Fruit fly (Drosophila melanogaster): Measurements from ENCODE around the gene CG44153.

DNA sequence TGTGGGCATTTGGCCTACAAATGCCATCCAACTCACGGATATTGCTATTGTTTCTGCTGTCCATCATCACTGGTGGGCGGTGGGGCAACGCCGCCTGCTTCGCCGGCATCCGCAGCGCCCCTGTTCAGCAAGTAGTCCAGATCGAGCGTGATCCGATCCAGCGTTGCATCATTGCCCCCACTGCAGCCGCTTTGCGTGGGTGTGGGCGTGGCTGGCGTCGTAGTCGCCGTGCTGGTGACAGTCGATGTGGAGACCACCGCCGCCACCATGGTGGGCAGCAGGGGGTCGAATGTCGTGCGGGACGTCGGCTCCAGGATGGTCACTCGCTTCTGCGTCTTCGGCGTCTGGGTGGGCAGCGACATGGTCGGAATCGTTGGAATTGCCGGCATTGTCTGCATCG lies 115.3 kb downstream of the CG44153 start:
- no peak for TF ChIP-seq mld (GFP tag; IDR thresholded peaks at IDR 0.05; ENCODE audit: partially characterized antibody)
- no peak for TF ChIP-seq zen2 (GFP tag; IDR thresholded peaks at IDR 0.05; ENCODE audit: partially characterized antibody)
- TF ChIP-seq CG12104 (GFP tag; optimal IDR thresholded peaks at IDR 0.05) = no peak
- no peak for TF ChIP-seq Sry-δ (GFP tag; optimal IDR thresholded peaks at IDR 0.05)
- TF ChIP-seq CG31224 (GFP tag; IDR thresholded peaks at IDR 0.05) = no peak
- TF ChIP-seq pros (GFP tag; optimal IDR thresholded peaks at IDR 0.05) = no peak
- no peak for TF ChIP-seq bbx (GFP tag; IDR thresholded peaks at IDR 0.05; ENCODE audit: partially characterized antibody)
- TF ChIP-seq NK7.1 (GFP tag; optimal IDR thresholded peaks at IDR 0.05) = no peak
- TF ChIP-seq ac (GFP tag; optimal IDR thresholded peaks at IDR 0.05) = no peak
- no peak for TF ChIP-seq CG9215 (GFP tag; IDR thresholded peaks at IDR 0.05)
- no peak for TF ChIP-seq CG18764 (GFP tag; optimal IDR thresholded peaks at IDR 0.05)
- no peak for TF ChIP-seq Hey (tag; optimal IDR thresholded peaks at IDR 0.05)
- no peak for TF ChIP-seq lola (GFP tag; optimal IDR thresholded peaks at IDR 0.05)
- TF ChIP-seq CG32532 (GFP tag; IDR thresholded peaks at IDR 0.05) = no peak

Measured in whole organism, embryonic.